Worm (Caenorhabditis elegans) whole organism, L1 larva: ENCODE measurements around the gene srh-187.
"Not testable (repeated sequence)": the region's sequence is repeated elsewhere in the genome, so short reads cannot be mapped to it uniquely, and the experiment has no call there.

ENCODE experiments used
- C04F5.9 ChIP-seq: sonication (generic microtip); optimal IDR thresholded peaks from 2 replicates; lab custom pipeline; 2016; ENCODE audit warnings: missing genetic modification characterization, missing compliant biosample characterization
- C16A3.4 ChIP-seq: fragments of 150-350 bp; optimal IDR thresholded peaks from 2 replicates; lab custom pipeline; 2014; ENCODE audit warnings: missing biosample characterization, missing genetic modification characterization
- C34B4.2 ChIP-seq: sonication (generic microtip); optimal IDR thresholded peaks from 2 replicates; lab custom pipeline; 2017; ENCODE audit warnings: mild to moderate bottlenecking, missing genetic modification characterization, missing compliant biosample characterization
- F16B12.6 ChIP-seq: fragments of 150-350 bp; optimal IDR thresholded peaks from 2 replicates; lab custom pipeline; 2014; ENCODE audit warnings: missing biosample characterization, missing genetic modification characterization
- Y116A8C.19 ChIP-seq: sonication (generic microtip); optimal IDR thresholded peaks from 2 replicates; lab custom pipeline; 2016; ENCODE audit warnings: missing compliant biosample characterization, missing genetic modification characterization, borderline replicate concordance
- alr-1 ChIP-seq: fragments of 200-800 bp; sonication (Bioruptor generic); optimal IDR thresholded peaks from 2 replicates; lab custom pipeline; 2018; ENCODE audit warnings: borderline replicate concordance, mild to moderate bottlenecking, missing genetic modification characterization, missing compliant biosample characterization
- ama-1 ChIP-seq: fragments of 150-350 bp; optimal IDR thresholded peaks from 2 replicates; lab custom pipeline; 2014
- ceh-82 ChIP-seq, 3 experiments: fragments of 150-350 bp in 1 of 3; sonication (generic microtip) in 2 of 3; optimal IDR thresholded peaks; 2 replicates each; lab custom pipeline; 2014 to 2017; ENCODE audit warnings: missing biosample characterization in 3 of 3, missing genetic modification characterization in 3 of 3
- efl-1 ChIP-seq, 4 experiments: fragments of 150-350 bp; optimal IDR thresholded peaks in 3 of 4; peaks in 1 of 4; 1 replicate in 1 of 4; 2 replicates in 3 of 4; lab custom pipeline; 2014; ENCODE audit warnings: missing biosample characterization in 2 of 4, missing genetic modification characterization in 2 of 4, missing genetic modification reagents in 2 of 4
- efl-3 ChIP-seq: fragments of 200-800 bp; sonication (Bioruptor generic); optimal IDR thresholded peaks from 2 replicates; lab custom pipeline; 2018; ENCODE audit warnings: mild to moderate bottlenecking, missing genetic modification characterization, missing compliant biosample characterization
- ets-5 ChIP-seq: fragments of 200-800 bp; sonication (Bioruptor generic); IDR thresholded peaks from 2 replicates; pipeline ENCODE4 v1.3.6; 2022; ENCODE audit warnings: missing genetic modification characterization, missing compliant biosample characterization
- fkh-10 ChIP-seq: sonication (generic microtip); optimal IDR thresholded peaks from 2 replicates; lab custom pipeline; 2017; ENCODE audit warnings: missing biosample characterization, missing genetic modification reagents, missing genetic modification characterization
- fos-1 ChIP-seq: fragments of 150-350 bp; optimal IDR thresholded peaks from 2 replicates; lab custom pipeline; 2014; ENCODE audit warnings: missing biosample characterization, missing genetic modification characterization
- grh-1 ChIP-seq: fragments of 200-800 bp; sonication (Bioruptor generic); IDR thresholded peaks from 2 replicates; pipeline ENCODE4 v1.3.6; 2022; ENCODE audit warnings: missing genetic modification reagents, missing genetic modification characterization, missing compliant biosample characterization
- hpl-2 ChIP-seq: fragments of 150-350 bp; optimal IDR thresholded peaks from 2 replicates; lab custom pipeline; 2014; ENCODE audit warnings: missing biosample characterization, missing genetic modification reagents, missing genetic modification characterization
- jun-1 ChIP-seq: fragments of 150-350 bp; optimal IDR thresholded peaks from 2 replicates; lab custom pipeline; 2014; ENCODE audit warnings: missing biosample characterization, missing genetic modification reagents, missing genetic modification characterization
- lin-13 ChIP-seq: fragments of 150-350 bp; optimal IDR thresholded peaks from 2 replicates; lab custom pipeline; 2014; ENCODE audit warnings: missing biosample characterization, missing genetic modification reagents, missing genetic modification characterization
- lin-14 ChIP-seq: fragments of 200-800 bp; sonication (Bioruptor generic); optimal IDR thresholded peaks from 2 replicates; lab custom pipeline; 2018; ENCODE audit warnings: mild to moderate bottlenecking, missing genetic modification characterization, moderate library complexity, missing compliant biosample characterization
- lin-35 ChIP-seq, 2 experiments: fragments of 150-350 bp; optimal IDR thresholded peaks; 2 replicates each; lab custom pipeline; 2014; ENCODE audit warnings: missing biosample characterization in 2 of 2, missing genetic modification characterization in 2 of 2, missing genetic modification reagents in 2 of 2
- lin-39 ChIP-seq: fragments of 150-350 bp; optimal IDR thresholded peaks from 2 replicates; lab custom pipeline; 2014; ENCODE audit warnings: missing biosample characterization, missing genetic modification reagents, missing genetic modification characterization
- lir-3 ChIP-seq: sonication (generic microtip); optimal IDR thresholded peaks from 2 replicates; lab custom pipeline; 2016; ENCODE audit warnings: mild to moderate bottlenecking, missing genetic modification characterization, moderate library complexity, missing compliant biosample characterization; ENCODE audit not compliant: poor library complexity
- lsy-2 ChIP-seq, 2 experiments: fragments of 150-350 bp; optimal IDR thresholded peaks; 2 replicates each; lab custom pipeline; 2014; ENCODE audit warnings: missing biosample characterization in 2 of 2, missing genetic modification characterization in 2 of 2
- mab-9 ChIP-seq: fragments of 200-800 bp; sonication (Bioruptor generic); IDR thresholded peaks from 2 replicates; pipeline ENCODE4 v1.3.6; 2022; ENCODE audit warnings: missing genetic modification reagents, missing genetic modification characterization, missing compliant biosample characterization
- mdl-1 ChIP-seq, 2 experiments: fragments of 150-350 bp; optimal IDR thresholded peaks; 2 replicates each; lab custom pipeline; 2014 to 2017; ENCODE audit warnings: missing biosample characterization in 2 of 2, missing genetic modification characterization in 2 of 2, inconsistent platforms in 1 of 2
- nhr-19 ChIP-seq: fragments of 200-800 bp; sonication (Bioruptor generic); conservative IDR thresholded peaks from 2 replicates; pipeline ENCODE4 v1.3.6; 2022; ENCODE audit warnings: missing genetic modification characterization, missing compliant biosample characterization
- nhr-20 ChIP-seq: sonication (generic microtip); optimal IDR thresholded peaks from 2 replicates; lab custom pipeline; 2016; ENCODE audit warnings: mild to moderate bottlenecking, missing genetic modification characterization, missing compliant biosample characterization
- nhr-28 ChIP-seq: fragments of 150-350 bp; optimal IDR thresholded peaks from 2 replicates; lab custom pipeline; 2014; ENCODE audit warnings: missing biosample characterization, missing genetic modification characterization
- nhr-71 ChIP-seq: sonication (generic microtip); optimal IDR thresholded peaks from 2 replicates; lab custom pipeline; 2016; ENCODE audit warnings: mild to moderate bottlenecking, missing genetic modification characterization, moderate library complexity, missing compliant biosample characterization
- nhr-77 ChIP-seq: fragments of 150-350 bp; optimal IDR thresholded peaks from 2 replicates; lab custom pipeline; 2014; ENCODE audit warnings: missing biosample characterization, missing genetic modification characterization
- nhr-84 ChIP-seq: sonication (generic microtip); optimal IDR thresholded peaks from 2 replicates; lab custom pipeline; 2017; ENCODE audit warnings: missing biosample characterization, missing genetic modification characterization
- nhr-85 ChIP-seq: sonication (generic microtip); peaks from one replicate; lab custom pipeline; 2016; ENCODE audit warnings: missing genetic modification characterization, inconsistent platforms, missing compliant biosample characterization
- pag-3 ChIP-seq: sonication (generic microtip); optimal IDR thresholded peaks from 2 replicates; lab custom pipeline; 2017; ENCODE audit warnings: missing genetic modification characterization, mild to moderate bottlenecking, missing compliant biosample characterization, antibody characterized with exemption, borderline replicate concordance; ENCODE audit not compliant: insufficient read depth
- pax-3 ChIP-seq: fragments of 200-800 bp; sonication (Bioruptor generic); optimal IDR thresholded peaks from 2 replicates; lab custom pipeline; 2018; ENCODE audit warnings: mild to moderate bottlenecking, missing genetic modification characterization, moderate library complexity, missing compliant biosample characterization
- pqm-1 ChIP-seq: sonication (generic microtip); optimal IDR thresholded peaks from 3 replicates; lab custom pipeline; 2017; ENCODE audit warnings: missing biosample characterization, missing genetic modification characterization
- snpc-4 ChIP-seq: fragments of 150-350 bp; optimal IDR thresholded peaks from 2 replicates; lab custom pipeline; 2014; ENCODE audit warnings: missing biosample characterization, missing genetic modification characterization
- sptf-1 ChIP-seq: fragments of 150-350 bp; optimal IDR thresholded peaks from 2 replicates; lab custom pipeline; 2014; ENCODE audit warnings: missing biosample characterization, missing genetic modification characterization
- sup-37 ChIP-seq: fragments of 200-800 bp; sonication (Bioruptor generic); optimal IDR thresholded peaks from 2 replicates; lab custom pipeline; 2018; ENCODE audit warnings: mild to moderate bottlenecking, missing genetic modification characterization, missing compliant biosample characterization
- tbx-2 ChIP-seq: sonication (generic microtip); optimal IDR thresholded peaks from 2 replicates; lab custom pipeline; 2016; ENCODE audit warnings: missing genetic modification characterization, missing compliant biosample characterization
- unc-130 ChIP-seq: fragments of 150-350 bp; optimal IDR thresholded peaks from 2 replicates; lab custom pipeline; 2017; ENCODE audit warnings: missing biosample characterization, missing genetic modification characterization, inconsistent platforms
- unc-98 ChIP-seq: fragments of 200-800 bp; sonication (Bioruptor generic); IDR thresholded peaks from 2 replicates; pipeline ENCODE4 v1.3.6; 2022; ENCODE audit warnings: missing genetic modification characterization, missing compliant biosample characterization
- xbp-1 ChIP-seq: sonication (generic microtip); optimal IDR thresholded peaks from 2 replicates; lab custom pipeline; 2016; ENCODE audit warnings: missing genetic modification characterization, missing compliant biosample characterization
- zag-1 ChIP-seq: fragments of 150-350 bp; optimal IDR thresholded peaks from 2 replicates; lab custom pipeline; 2014; ENCODE audit warnings: missing biosample characterization, missing genetic modification characterization
- ztf-11 ChIP-seq, 2 experiments: sonication (generic microtip); optimal IDR thresholded peaks; 2 replicates each; lab custom pipeline; 2016 to 2017; ENCODE audit warnings: missing genetic modification characterization in 2 of 2, missing biosample characterization in 1 of 2, missing compliant biosample characterization in 1 of 2

Gene srh-187

DNA sequence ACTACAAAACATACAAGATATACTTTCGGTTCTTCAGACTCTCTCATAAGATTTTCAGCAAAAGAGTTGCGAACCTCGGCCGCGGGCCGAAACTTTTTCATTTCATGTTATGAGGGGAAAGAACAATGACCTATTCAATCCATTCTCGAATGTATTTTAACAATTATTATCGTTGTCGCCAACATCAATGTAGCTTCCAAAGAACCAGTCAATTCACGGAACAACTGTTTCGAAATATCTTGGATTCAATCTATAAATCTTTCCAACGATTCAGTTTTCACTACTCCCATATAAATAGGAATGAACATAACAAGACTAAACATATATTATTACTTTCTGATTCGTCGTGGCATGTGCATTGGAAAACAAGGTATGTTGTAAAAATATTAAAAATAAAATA, 32.6 kb downstream of the srh-187 start, which contains the start of gene F07G11.1:
F07G11.1 (plus strand) TSS at position 301 of the 400 bp plus-strand sequence.
- TF ChIP-seq Y116A8C.19 = no peak
- no peak for TF ChIP-seq efl-1 (optimal IDR thresholded peaks at IDR 0.05; lab: Kevin White, UChicago)
- TF ChIP-seq efl-1 (GFP tag; optimal IDR thresholded peaks at IDR 0.05 in 1 of 2; lab: Kevin White, UChicago) = peak in 1 of 2 experiments; percentile 28

DNA sequence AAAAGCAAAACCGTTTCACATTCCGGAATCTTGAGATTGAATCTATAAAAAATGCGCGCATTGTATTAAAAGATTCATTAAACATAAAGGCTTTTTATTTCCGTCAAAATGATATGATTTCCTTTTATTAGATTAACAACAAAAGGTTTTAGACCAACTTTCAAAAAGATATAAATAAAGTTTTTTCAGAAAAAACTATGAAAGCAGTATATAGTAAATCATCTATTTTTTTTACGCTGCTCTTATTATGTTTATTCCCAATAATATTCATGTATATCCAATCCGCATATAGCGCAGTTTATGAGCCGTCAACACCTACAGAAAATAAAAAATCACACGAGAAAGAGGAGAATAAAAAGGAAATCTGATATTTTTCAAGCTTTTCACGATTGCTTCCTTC, 35.2 kb downstream of the srh-187 start, which contains the start of gene F07G11.2:
F07G11.2 (plus strand) TSS at position 301 of the 400 bp plus-strand sequence.
- not testable (repeated sequence) for TF ChIP-seq Y116A8C.19; unc-98 (GFP tag; lab: Robert Waterston, UW); nhr-77 (tag; lab: Kevin White, UChicago)

DNA sequence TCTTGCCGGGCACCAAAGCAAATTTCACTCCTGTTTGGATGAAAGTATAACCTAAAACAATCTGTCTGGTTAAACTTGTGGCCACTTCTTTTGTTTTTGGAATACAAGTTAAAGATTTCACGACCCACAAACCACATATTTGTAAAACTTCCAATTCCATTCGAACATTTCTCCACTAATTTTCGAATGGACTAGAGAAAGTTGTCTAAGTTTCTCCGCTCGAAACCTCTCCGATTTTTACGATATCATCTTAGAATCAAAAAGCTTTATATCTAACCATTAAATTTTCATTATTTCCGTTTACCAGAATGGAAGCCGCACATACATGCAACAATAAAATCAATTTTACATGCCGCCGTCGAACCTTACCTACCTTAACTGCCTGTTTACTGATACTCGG, 41.3 kb downstream of the srh-187 start, which contains the start of gene F07G11.3:
F07G11.3 (plus strand) TSS at position 301 of the 400 bp plus-strand sequence.
- TF ChIP-seq jun-1 (tag; lab: Kevin White, UChicago) (no peak), C34B4.2 (no peak), mdl-1 (tag; optimal IDR thresholded peaks at IDR 0.05; lab: Kevin White, UChicago) (no peak)

DNA sequence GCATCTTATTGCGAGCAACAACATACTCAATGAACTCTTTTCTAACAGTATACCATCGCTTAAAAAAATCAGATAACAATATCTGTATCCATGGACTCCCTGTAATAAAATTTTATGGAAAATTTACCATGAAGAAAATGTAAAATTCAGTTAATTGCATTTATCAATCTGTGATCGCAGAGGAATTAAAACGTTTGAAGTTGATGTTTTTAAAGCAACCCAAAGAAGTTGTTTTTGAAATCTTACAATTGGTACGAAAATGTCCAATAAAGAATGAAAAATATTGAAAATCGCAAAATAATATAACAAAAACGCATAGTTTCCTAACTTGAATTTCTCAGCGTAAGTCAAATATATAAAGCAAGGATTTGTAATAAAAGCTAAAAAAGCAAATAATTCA, 42.5 kb downstream of the srh-187 start, which contains the start of gene srj-32:
srj-32 (minus strand) TSS at position 101 of the 400 bp plus-strand sequence.
- TF ChIP-seq tbx-2 (no peak), nhr-84 (tag; lab: Kevin White, UChicago) (no peak), zag-1 (tag; lab: Kevin White, UChicago) (no peak), fkh-10 (no peak), sptf-1 (tag; lab: Kevin White, UChicago) (no peak), pag-3 (tag; lab: Kevin White, UChicago) (no peak), nhr-20 (tag; lab: Kevin White, UChicago) (no peak), fos-1 (tag; lab: Kevin White, UChicago) (no peak), C16A3.4 (tag; lab: Kevin White, UChicago) (no peak), nhr-71 (tag; lab: Kevin White, UChicago) (no peak), grh-1 (no peak), xbp-1 (tag; lab: Kevin White, UChicago) (no peak), C04F5.9 (tag; lab: Kevin White, UChicago) (no peak), nhr-28 (tag; lab: Kevin White, UChicago) (no peak), hpl-2 (GFP tag; lab: Kevin White, UChicago) (no peak), lin-13 (GFP tag; lab: Kevin White, UChicago) (no peak), F16B12.6 (tag; lab: Kevin White, UChicago) (no peak), lin-35 (GFP tag; optimal IDR thresholded peaks at IDR 0.05; lab: Kevin White, UChicago) (no peak), snpc-4 (tag; lab: Kevin White, UChicago) (no peak)

DNA sequence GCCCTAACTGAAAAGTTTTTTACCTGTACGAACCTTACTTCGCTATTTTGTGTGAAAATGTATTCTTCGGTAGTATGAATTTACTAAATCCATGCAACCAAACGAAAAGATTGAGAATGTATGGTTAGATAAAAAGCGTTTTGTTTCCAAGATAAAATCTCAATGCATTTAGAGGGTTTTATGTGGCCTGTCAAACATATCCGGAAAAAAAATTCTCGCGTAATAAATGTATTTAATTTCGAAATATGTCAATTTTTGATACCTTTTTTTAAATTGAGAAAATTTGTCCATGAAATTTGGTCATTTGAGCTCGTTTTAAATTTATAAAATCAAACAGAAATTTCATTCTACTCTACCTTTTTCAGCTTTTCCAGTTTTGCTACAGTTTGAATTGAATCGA, 44.5 kb downstream of the srh-187 start, which contains the start of gene F07G11.4:
F07G11.4 (minus strand) TSS at position 101 of the 400 bp plus-strand sequence.
- TF ChIP-seq Y116A8C.19 = no peak
- no peak for TF ChIP-seq lsy-2 (tag; optimal IDR thresholded peaks at IDR 0.05; lab: Kevin White, UChicago)
- no peak for TF ChIP-seq nhr-85 (tag; lab: Kevin White, UChicago)
- TF ChIP-seq nhr-77 (tag; lab: Kevin White, UChicago) = no peak
- TF ChIP-seq alr-1 (tag; lab: Kevin White, UChicago) = no peak
- no peak for TF ChIP-seq C34B4.2
- TF ChIP-seq lin-39 (tag; lab: Kevin White, UChicago) = no peak
- no peak for TF ChIP-seq ama-1 (lab: Kevin White, UChicago)
- TF ChIP-seq ets-5 = no peak
- no peak for TF ChIP-seq unc-130 (tag; lab: Kevin White, UChicago)

DNA sequence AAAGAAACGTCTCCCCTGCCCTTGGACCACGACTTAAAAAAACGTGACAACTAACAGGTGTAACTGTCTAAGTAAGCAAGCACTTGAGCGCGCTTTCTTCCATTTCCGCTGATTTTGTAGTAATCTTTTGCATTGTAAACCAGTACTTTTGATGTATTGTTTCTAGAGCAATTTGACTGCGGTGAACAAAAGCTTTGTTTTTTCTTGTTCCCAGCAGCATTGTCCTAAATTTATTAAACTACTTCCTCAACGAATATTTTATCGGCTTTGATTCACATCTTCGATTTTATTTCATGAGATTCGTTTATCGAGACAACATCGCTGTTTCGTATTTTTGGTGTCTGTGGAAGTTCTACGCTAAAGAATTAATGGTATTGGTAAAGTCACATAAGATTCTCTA, 51.0 kb downstream of the srh-187 start, which contains the start of gene C13A2.1:
C13A2.1 (plus strand) TSS at position 301 of the 400 bp plus-strand sequence.
- TF ChIP-seq ztf-11 (tag; optimal IDR thresholded peaks at IDR 0.05; lab: Kevin White, UChicago) (no peak), mab-9 (no peak), fkh-10 (no peak), pag-3 (tag; lab: Kevin White, UChicago) (no peak), lin-14 (no peak), fos-1 (tag; lab: Kevin White, UChicago) (no peak), pqm-1 (tag; lab: Kevin White, UChicago) (no peak), lir-3 (tag; lab: Kevin White, UChicago) (no peak), sup-37 (GFP tag; lab: Kevin White, UChicago) (no peak), nhr-77 (tag; lab: Kevin White, UChicago) (no peak), efl-3 (no peak), pax-3 (tag; lab: Kevin White, UChicago) (no peak), ceh-82 (tag; optimal IDR thresholded peaks at IDR 0.05; lab: Kevin White, UChicago) (no peak), nhr-19 (GFP tag; lab: Robert Waterston, UW) (no peak), nhr-84 (tag; lab: Kevin White, UChicago) (no peak)
